Fruit fly (Drosophila melanogaster) whole organism, embryonic: ENCODE measurements around the gene CG12522.
A peak's percentile ranks its signal among the peaks of the same experiment; 100 is the strongest.

Experiments
- Adf1 ChIP-seq: fragments of 200-800 bp; sonication (Bioruptor generic); IDR thresholded peaks from 2 replicates; pipeline ENCODE4 v1.3.6; 2022; ENCODE audit warnings: missing biosample characterization, missing genetic modification characterization
- Atf3 ChIP-seq: fragments of 200-800 bp; sonication (Bioruptor generic); optimal IDR thresholded peaks from 3 replicates; lab custom pipeline; 2016; ENCODE audit warnings: missing biosample characterization, missing genetic modification characterization
- Atf6 ChIP-seq: fragments of 200-800 bp; sonication (Bioruptor generic); IDR thresholded peaks from 2 replicates; pipeline ENCODE4 v1.3.6; 2022; ENCODE audit warnings: missing biosample characterization, missing genetic modification characterization
- CG10147 ChIP-seq: fragments of 200-800 bp; sonication (Bioruptor generic); optimal IDR thresholded peaks from 2 replicates; lab custom pipeline; 2019; ENCODE audit warnings: missing biosample characterization, mild to moderate bottlenecking, missing genetic modification characterization, moderate library complexity
- CG10654 ChIP-seq: fragments of 200-800 bp; sonication (Bioruptor generic); optimal IDR thresholded peaks from 2 replicates; lab custom pipeline; 2016; ENCODE audit warnings: missing biosample characterization, missing genetic modification characterization
- CG12391 ChIP-seq: fragments of 200-800 bp; sonication (Bioruptor generic); optimal IDR thresholded peaks from 3 replicates; lab custom pipeline; 2018; ENCODE audit warnings: missing biosample characterization, mild to moderate bottlenecking, missing genetic modification characterization, moderate library complexity
- CG12659 ChIP-seq: fragments of 200-800 bp; sonication (Bioruptor generic); optimal IDR thresholded peaks from 3 replicates; lab custom pipeline; 2017; ENCODE audit warnings: mild to moderate bottlenecking, missing biosample characterization, missing genetic modification reagents, missing genetic modification characterization
- CG13296 ChIP-seq: fragments of 200-800 bp; sonication (Bioruptor generic); optimal IDR thresholded peaks from 3 replicates; lab custom pipeline; 2018; ENCODE audit warnings: missing biosample characterization, mild to moderate bottlenecking, missing genetic modification characterization
- CG13894 ChIP-seq: fragments of 200-800 bp; sonication (Bioruptor generic); optimal IDR thresholded peaks from 3 replicates; lab custom pipeline; 2018; ENCODE audit warnings: missing biosample characterization, mild to moderate bottlenecking, missing genetic modification characterization, moderate library complexity
- CG16779 ChIP-seq: fragments of 200-800 bp; sonication (Bioruptor generic); IDR thresholded peaks from 2 replicates; pipeline ENCODE4 v1.3.6; 2022; ENCODE audit warnings: missing biosample characterization, missing genetic modification characterization
- CG1832 ChIP-seq: fragments of 200-800 bp; sonication (Bioruptor generic); optimal IDR thresholded peaks from 2 replicates; lab custom pipeline; 2017; ENCODE audit warnings: missing biosample characterization, mild to moderate bottlenecking, missing genetic modification characterization, inconsistent platforms
- CG18619 ChIP-seq: fragments of 200-800 bp; sonication (Bioruptor generic); optimal IDR thresholded peaks from 3 replicates; lab custom pipeline; 2017; ENCODE audit warnings: missing biosample characterization, mild to moderate bottlenecking, missing genetic modification characterization
- CG30020 ChIP-seq: fragments of 200-800 bp; optimal IDR thresholded peaks from 2 replicates; lab custom pipeline; 2019; ENCODE audit warnings: missing biosample characterization, mild to moderate bottlenecking, missing genetic modification characterization, moderate library complexity
- CG31224 ChIP-seq: fragments of 200-800 bp; sonication (Bioruptor generic); IDR thresholded peaks from 2 replicates; pipeline ENCODE4 v1.3.6; 2022; ENCODE audit warnings: missing biosample characterization, missing genetic modification characterization
- CG32767 ChIP-seq: fragments of 200-800 bp; sonication (Bioruptor generic); IDR thresholded peaks from 2 replicates; pipeline ENCODE4 v1.3.6; 2022; ENCODE audit warnings: missing biosample characterization, missing genetic modification characterization
- CG4360 ChIP-seq: fragments of 200-800 bp; sonication (Bioruptor generic); IDR thresholded peaks from 2 replicates; pipeline ENCODE4 v1.3.6; 2022; ENCODE audit warnings: missing biosample characterization, missing genetic modification characterization
- CG4730 ChIP-seq: fragments of 200-800 bp; sonication (Bioruptor generic); IDR thresholded peaks from 2 replicates; pipeline ENCODE4 v1.3.6; 2022; ENCODE audit warnings: missing biosample characterization, missing genetic modification characterization
- CG4854 ChIP-seq: fragments of 200-800 bp; sonication (Bioruptor generic); optimal IDR thresholded peaks from 2 replicates; lab custom pipeline; 2016; ENCODE audit warnings: missing biosample characterization, missing genetic modification characterization, inconsistent platforms
- CG9797 ChIP-seq: fragments of 200-800 bp; sonication (Bioruptor generic); optimal IDR thresholded peaks from 3 replicates; lab custom pipeline; 2018; ENCODE audit warnings: missing biosample characterization, mild to moderate bottlenecking, missing genetic modification characterization
- Doc3 ChIP-seq: fragments of 200-800 bp; sonication (Bioruptor generic); IDR thresholded peaks from 3 replicates; pipeline ENCODE4 v1.3.6; 2022; ENCODE audit warnings: missing biosample characterization, missing genetic modification characterization; ENCODE audit not compliant: partially characterized antibody
- E2f2 ChIP-seq: fragments of 200-800 bp; sonication (Bioruptor generic); IDR thresholded peaks from 2 replicates; pipeline ENCODE4 v1.3.6; 2022; ENCODE audit warnings: missing biosample characterization, missing genetic modification characterization
- GATAe ChIP-seq: fragments of 200-800 bp; sonication (Bioruptor generic); conservative IDR thresholded peaks from 2 replicates; pipeline ENCODE4 v1.3.6; 2022; ENCODE audit warnings: missing biosample characterization, missing genetic modification characterization
- HLHmδ ChIP-seq: fragments of 200-800 bp; sonication (Bioruptor generic); optimal IDR thresholded peaks from 2 replicates; lab custom pipeline; 2018; ENCODE audit warnings: missing biosample characterization, mild to moderate bottlenecking, missing genetic modification characterization, moderate library complexity
- Jarid2 ChIP-seq: fragments of 200-800 bp; sonication (Bioruptor generic); optimal IDR thresholded peaks from 3 replicates; lab custom pipeline; 2017; ENCODE audit warnings: mild to moderate bottlenecking, missing biosample characterization, missing genetic modification reagents, missing genetic modification characterization
- Med ChIP-seq: fragments of 200-800 bp; sonication (Bioruptor generic); peaks from one replicate; lab custom pipeline; 2016; ENCODE audit warnings: missing biosample characterization, missing genetic modification characterization, mild to moderate bottlenecking, inconsistent platforms, moderate library complexity
- Mrtf ChIP-seq: fragments of 200-800 bp; sonication (Bioruptor generic); IDR thresholded peaks from 3 replicates; pipeline ENCODE4 v1.3.6; 2022; ENCODE audit warnings: missing biosample characterization, missing genetic modification characterization
- Neu2 ChIP-seq: fragments of 200-800 bp; sonication (Bioruptor generic); optimal IDR thresholded peaks from 3 replicates; lab custom pipeline; 2016; ENCODE audit warnings: missing biosample characterization, missing genetic modification characterization, borderline replicate concordance
- PHDP ChIP-seq: fragments of 200-800 bp; sonication (Bioruptor generic); optimal IDR thresholded peaks from 3 replicates; lab custom pipeline; 2018; ENCODE audit warnings: missing biosample characterization, mild to moderate bottlenecking, missing genetic modification characterization, moderate library complexity
- Poxn ChIP-seq: fragments of 200-800 bp; sonication (Bioruptor generic); IDR thresholded peaks from 2 replicates; pipeline ENCODE4 v1.3.6; 2022; ENCODE audit warnings: missing biosample characterization, missing genetic modification characterization
- Rfx ChIP-seq: fragments of 200-800 bp; sonication (Bioruptor generic); IDR thresholded peaks from 2 replicates; pipeline ENCODE4 v1.3.6; 2022; ENCODE audit warnings: missing biosample characterization, missing genetic modification characterization
- Sox102F ChIP-seq: fragments of 200-800 bp; sonication (Bioruptor generic); optimal IDR thresholded peaks from 2 replicates; lab custom pipeline; 2018; ENCODE audit warnings: missing biosample characterization, mild to moderate bottlenecking, missing genetic modification characterization, moderate library complexity
- ash1 ChIP-seq: fragments of 200-800 bp; sonication (Bioruptor generic); optimal IDR thresholded peaks from 2 replicates; lab custom pipeline; 2018; ENCODE audit warnings: missing biosample characterization, mild to moderate bottlenecking, missing genetic modification characterization
- bab2 ChIP-seq: fragments of 200-800 bp; sonication (Bioruptor generic); optimal IDR thresholded peaks from 2 replicates; lab custom pipeline; 2016; ENCODE audit warnings: missing biosample characterization, missing genetic modification characterization
- bowl ChIP-seq: fragments of 200-800 bp; sonication (Bioruptor generic); IDR thresholded peaks from 2 replicates; pipeline ENCODE4 v1.3.6; 2022; ENCODE audit warnings: missing biosample characterization, missing genetic modification characterization
- cad ChIP-seq: fragments of >200 bp; optimal IDR thresholded peaks from 2 replicates; lab custom pipeline; 2017; ENCODE audit warnings: missing biosample characterization, missing genetic modification characterization
- corto ChIP-seq: fragments of 200-800 bp; sonication (Bioruptor generic); optimal IDR thresholded peaks from 2 replicates; lab custom pipeline; 2016; ENCODE audit warnings: missing biosample characterization, mild to moderate bottlenecking, missing genetic modification characterization, moderate library complexity
- croc ChIP-seq: fragments of 200-800 bp; sonication (Bioruptor generic); conservative IDR thresholded peaks from 3 replicates; pipeline ENCODE4 v1.3.6; 2022; ENCODE audit warnings: missing biosample characterization, missing genetic modification characterization
- crp ChIP-seq, 2 experiments: fragments of 200-800 bp; sonication (Bioruptor generic); optimal IDR thresholded peaks; 2 replicates in 1 of 2; 3 replicates in 1 of 2; lab custom pipeline; 2017; ENCODE audit warnings: missing biosample characterization in 2 of 2, missing genetic modification characterization in 2 of 2, mild to moderate bottlenecking in 1 of 2, moderate library complexity in 1 of 2
- exex ChIP-seq: fragments of 200-800 bp; sonication (Bioruptor generic); optimal IDR thresholded peaks from 4 replicates; lab custom pipeline; 2018; ENCODE audit warnings: missing biosample characterization, mild to moderate bottlenecking, missing genetic modification characterization, moderate library complexity
- gro ChIP-seq: fragments of 200-800 bp; sonication (Bioruptor generic); optimal IDR thresholded peaks from 2 replicates; lab custom pipeline; 2016; ENCODE audit warnings: missing biosample characterization, missing genetic modification characterization
- hkb ChIP-seq, 2 experiments: fragments of 200-800 bp in 1 of 2; fragments of >200 bp in 1 of 2; sonication (Bioruptor generic) in 1 of 2; IDR thresholded peaks in 1 of 2; optimal IDR thresholded peaks in 1 of 2; 2 replicates each; pipeline versions ENCODE4 v1.3.6 to Lab custom; 2017 to 2022; ENCODE audit warnings: missing biosample characterization in 1 of 2, missing genetic modification characterization in 1 of 2
- hth ChIP-seq: fragments of >200 bp; optimal IDR thresholded peaks from 2 replicates; lab custom pipeline; 2017; ENCODE audit warnings: inconsistent platforms
- lbe ChIP-seq: fragments of 200-800 bp; sonication (Bioruptor generic); optimal IDR thresholded peaks from 2 replicates; lab custom pipeline; 2016; ENCODE audit warnings: missing biosample characterization, mild to moderate bottlenecking, missing genetic modification characterization
- mld ChIP-seq: fragments of 200-800 bp; sonication (Bioruptor generic); IDR thresholded peaks from 3 replicates; pipeline ENCODE4 v1.3.6; 2022; ENCODE audit warnings: missing biosample characterization, missing genetic modification characterization; ENCODE audit not compliant: partially characterized antibody
- pan ChIP-seq, 4 experiments: fragments of >200 bp in 3 of 4; fragments of 200-800 bp in 1 of 4; sonication (Bioruptor generic) in 1 of 4; optimal IDR thresholded peaks in 3 of 4; IDR thresholded peaks in 1 of 4; 2 replicates each; pipeline versions ENCODE4 v1.3.6 to Lab custom; 2017 to 2022; ENCODE audit warnings: missing biosample characterization in 2 of 4, missing genetic modification characterization in 2 of 4, mixed read lengths in 1 of 4
- sisA ChIP-seq: fragments of 200-800 bp; sonication (Bioruptor generic); IDR thresholded peaks from 2 replicates; pipeline ENCODE4 v1.3.6; 2022; ENCODE audit warnings: missing biosample characterization, missing genetic modification characterization
- slou ChIP-seq: fragments of 200-800 bp; sonication (Bioruptor generic); optimal IDR thresholded peaks from 3 replicates; lab custom pipeline; 2016; ENCODE audit warnings: missing biosample characterization, missing genetic modification characterization
- ssp ChIP-seq: fragments of 200-800 bp; sonication (Bioruptor generic); IDR thresholded peaks from 2 replicates; pipeline ENCODE4 v1.3.6; 2022; ENCODE audit warnings: missing biosample characterization, missing genetic modification characterization
- tio ChIP-seq: fragments of 200-800 bp; sonication (Bioruptor generic); optimal IDR thresholded peaks from 2 replicates; lab custom pipeline; 2017; ENCODE audit warnings: missing biosample characterization, missing genetic modification characterization, inconsistent platforms
- vnd ChIP-seq: fragments of 200-800 bp; sonication (Bioruptor generic); IDR thresholded peaks from 3 replicates; pipeline ENCODE4 v1.3.6; 2022; ENCODE audit warnings: missing biosample characterization, missing genetic modification characterization; ENCODE audit not compliant: partially characterized antibody

CG12522 gene

DNA sequence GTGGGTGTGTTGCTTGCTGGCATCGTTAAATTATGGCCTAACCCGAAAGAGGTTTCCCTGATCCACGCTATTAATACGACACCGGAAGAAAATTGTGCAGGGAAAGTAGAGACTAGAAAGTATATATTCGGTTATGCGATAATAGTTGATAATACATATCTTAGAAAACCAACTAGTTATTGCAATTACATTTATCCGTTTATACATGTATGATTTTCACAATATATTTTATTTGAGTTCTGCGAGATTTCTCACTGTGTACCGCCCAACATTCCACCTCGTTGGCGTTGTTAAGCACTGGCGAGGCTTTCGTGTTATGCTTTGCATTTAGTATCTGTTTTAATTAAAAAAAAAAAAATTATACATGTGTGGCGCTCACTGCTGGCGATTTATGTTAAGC, 47.3 kb downstream of the CG12522 start (continued):
- no peak for TF ChIP-seq ash1
- TF ChIP-seq exex (tag; lab: Kevin White, UChicago), result no peak
- TF ChIP-seq gro (GFP tag; lab: Kevin White, UChicago), result no peak
- no peak for TF ChIP-seq Mrtf (GFP tag; lab: Robert Waterston, UW)
- no peak for TF ChIP-seq Doc3
- no peak for TF ChIP-seq Jarid2 (GFP tag; lab: Kevin White, UChicago)
- no peak for TF ChIP-seq CG4854 (GFP tag; lab: Kevin White, UChicago)
- TF ChIP-seq CG4730 (GFP tag; lab: Robert Waterston, UW), result no peak
- peak; percentile 21; the same call in 1 of the 2 replicates for TF ChIP-seq E2f2 (GFP tag; lab: Robert Waterston, UW)
- TF ChIP-seq CG18619 (GFP tag; lab: Kevin White, UChicago), result no peak
- TF ChIP-seq slou, result no peak
- no peak for TF ChIP-seq Poxn (GFP tag; lab: Robert Waterston, UW)
- TF ChIP-seq CG13296 (GFP tag; lab: Kevin White, UChicago), result no peak
- peak; percentile 23; the same call in 1 of the 2 replicates for TF ChIP-seq ssp (GFP tag; lab: Robert Waterston, UW)
- TF ChIP-seq Med (GFP tag; lab: Kevin White, UChicago), result peak; percentile 72
- TF ChIP-seq lbe, result no peak
- no peak for TF ChIP-seq hth (lab: Kevin White, UChicago)
- no peak for TF ChIP-seq GATAe
- no peak for TF ChIP-seq CG9797 (GFP tag; lab: Kevin White, UChicago)
- TF ChIP-seq bab2 (GFP tag; lab: Kevin White, UChicago), result no peak
- no peak; the same call in 1 of the 2 replicates for TF ChIP-seq CG32767 (GFP tag; lab: Robert Waterston, UW)
- no peak for TF ChIP-seq CG12659 (GFP tag; lab: Kevin White, UChicago)
- TF ChIP-seq CG16779 (GFP tag; lab: Robert Waterston, UW), result no peak
- TF ChIP-seq Sox102F (GFP tag; lab: Kevin White, UChicago), result peak; percentile 44
- TF ChIP-seq croc (GFP tag; lab: Robert Waterston, UW), result no peak
- TF ChIP-seq CG10654 (GFP tag; lab: Kevin White, UChicago), result no peak
- no peak for TF ChIP-seq tio
- no peak for TF ChIP-seq bowl (GFP tag; lab: Robert Waterston, UW)
- no peak for TF ChIP-seq HLHmδ (GFP tag; lab: Kevin White, UChicago)
- TF ChIP-seq Neu2 (GFP tag; lab: Kevin White, UChicago), result no peak
- TF ChIP-seq CG1832, result no peak
- no peak for TF ChIP-seq corto (GFP tag; lab: Kevin White, UChicago)
- TF ChIP-seq vnd (GFP tag; lab: Robert Waterston, UW), result no peak
- TF ChIP-seq pan (optimal IDR thresholded peaks at IDR 0.05; lab: Kevin White, UChicago), result no peak
- peak in 1 of 2 experiments; percentile 64 for TF ChIP-seq pan (GFP tag; optimal IDR thresholded peaks at IDR 0.05 in 1 of 2, IDR thresholded peaks at IDR 0.05 in 1 of 2)
- no peak for TF ChIP-seq CG30020 (tag; lab: Kevin White, UChicago)
- TF ChIP-seq Adf1 (GFP tag; lab: Robert Waterston, UW), result no peak
- TF ChIP-seq sisA (GFP tag; lab: Robert Waterston, UW), result no peak
- no peak for TF ChIP-seq CG4360 (GFP tag; lab: Robert Waterston, UW)
- no peak for TF ChIP-seq hkb (optimal IDR thresholded peaks at IDR 0.05; lab: Kevin White, UChicago)
- TF ChIP-seq hkb (GFP tag; IDR thresholded peaks at IDR 0.05; lab: Robert Waterston, UW), result no peak
- TF ChIP-seq Atf3 (GFP tag; lab: Kevin White, UChicago), result no peak
- TF ChIP-seq CG12391 (tag; lab: Kevin White, UChicago), result peak; percentile 15
- TF ChIP-seq CG13894 (tag; lab: Kevin White, UChicago), result no peak
- peak; percentile 39 for TF ChIP-seq Rfx (GFP tag; lab: Robert Waterston, UW)
- TF ChIP-seq Atf6 (GFP tag; lab: Robert Waterston, UW), result no peak
- no peak for TF ChIP-seq cad (GFP tag; lab: Kevin White, UChicago)
- no peak for TF ChIP-seq CG10147
- no peak for TF ChIP-seq PHDP (tag; lab: Kevin White, UChicago)
- no peak for TF ChIP-seq CG31224 (GFP tag; lab: Robert Waterston, UW)
- TF ChIP-seq mld (GFP tag; lab: Robert Waterston, UW), result no peak
- TF ChIP-seq crp (GFP tag; optimal IDR thresholded peaks at IDR 0.05; lab: Kevin White, UChicago), result no peak
